Worm (Caenorhabditis elegans): Measurements from ENCODE around the gene K07C11.7.

The K07C11.7 gene

DNA sequence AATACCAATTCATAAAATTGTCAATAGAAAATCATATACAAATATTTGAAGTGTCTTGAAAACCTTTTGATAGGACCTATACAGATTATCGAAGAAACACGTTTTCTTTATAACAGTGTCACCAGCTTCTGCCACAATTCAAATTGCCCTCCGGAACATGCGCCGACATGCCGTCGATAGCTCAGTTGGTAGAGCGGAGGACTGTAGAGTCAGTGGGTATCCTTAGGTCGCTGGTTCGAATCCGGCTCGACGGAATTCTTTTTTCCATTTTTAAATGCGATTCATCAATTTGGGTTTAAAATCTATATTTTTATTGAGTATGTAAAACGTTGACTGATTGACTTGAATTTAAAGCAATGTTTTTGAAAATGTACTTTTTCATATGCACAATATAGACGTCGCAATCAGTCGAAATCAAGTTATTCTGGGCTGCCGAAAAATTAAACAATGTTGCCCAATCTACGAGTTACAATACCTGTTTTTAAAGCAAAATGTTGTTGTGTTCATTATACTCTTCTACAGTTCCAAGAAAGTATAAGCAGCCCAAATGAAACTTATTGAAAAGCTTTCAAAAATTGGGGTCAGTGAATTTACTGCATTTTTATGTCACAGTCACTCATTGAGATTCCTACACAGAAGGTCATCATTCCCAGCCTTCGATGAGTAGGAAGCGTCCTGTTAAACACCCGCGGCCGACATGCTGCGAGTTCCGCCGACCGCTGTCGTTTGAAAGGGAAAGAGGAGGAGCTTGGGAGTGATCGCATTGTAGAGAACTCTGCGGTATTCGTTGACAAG lies 33.7 kb upstream of the K07C11.7 start (continued):
- TF ChIP-seq aha-1 (tag; optimal IDR thresholded peaks at IDR 0.05) = peak; percentile 24
- peak; percentile 67 for TF ChIP-seq dsc-1 (tag; optimal IDR thresholded peaks at IDR 0.05)
- peak; percentile 90 for TF ChIP-seq ama-1 (optimal IDR thresholded peaks at IDR 0.05)
- TF ChIP-seq unc-130 (tag; optimal IDR thresholded peaks at IDR 0.05) = no peak
- peak in 1 of 2 experiments; percentile 62 for TF ChIP-seq lin-35 (GFP tag; optimal IDR thresholded peaks at IDR 0.05)
- peak; percentile 54 for TF ChIP-seq hpl-2 (GFP tag; optimal IDR thresholded peaks at IDR 0.05)
- peak in 2 of 3 experiments; percentile 19 to 24 for TF ChIP-seq dpl-1 (GFP tag; optimal IDR thresholded peaks at IDR 0.05)
- TF ChIP-seq elt-3 (tag; optimal IDR thresholded peaks at IDR 0.05) = peak in 3 of 6 experiments; percentile 50 to 76 (median 67)
- TF ChIP-seq egl-27 (tag; optimal IDR thresholded peaks at IDR 0.05) = no peak
- no peak for TF ChIP-seq fkh-10 (GFP tag; optimal IDR thresholded peaks at IDR 0.05)
- peak; percentile 99 for TF ChIP-seq snpc-4 (tag; optimal IDR thresholded peaks at IDR 0.05)
- no peak for TF ChIP-seq sptf-1 (tag; optimal IDR thresholded peaks at IDR 0.05)
- TF ChIP-seq C16A3.4 (tag; optimal IDR thresholded peaks at IDR 0.05) = peak; percentile 13
- peak; percentile 18 to 70 for TF ChIP-seq lsy-2 (tag; optimal IDR thresholded peaks at IDR 0.05)
- peak; percentile 23 for TF ChIP-seq lir-3 (tag; optimal IDR thresholded peaks at IDR 0.05; ENCODE audit: poor library complexity)
- peak; percentile 73 for TF ChIP-seq aly-2 (tag; optimal IDR thresholded peaks at IDR 0.05)
- TF ChIP-seq pqm-1 (tag; optimal IDR thresholded peaks at IDR 0.05) = no peak
- TF ChIP-seq nhr-84 (tag; optimal IDR thresholded peaks at IDR 0.05) = no peak
- 0 out of 2 replicates have a peak, but pooled peaks have one; percentile 26 for TF ChIP-seq mab-9 (GFP tag; IDR thresholded peaks at IDR 0.05)
- TF ChIP-seq nhr-237 (tag; optimal IDR thresholded peaks at IDR 0.05) = no peak
- TF ChIP-seq hlh-4 (tag; optimal IDR thresholded peaks at IDR 0.05) = no peak
- peak; percentile 61 for TF ChIP-seq lin-13 (GFP tag; optimal IDR thresholded peaks at IDR 0.05)
- peak; percentile 58 for TF ChIP-seq zip-4 (GFP tag; optimal IDR thresholded peaks at IDR 0.05)
- TF ChIP-seq unc-86 (tag; optimal IDR thresholded peaks at IDR 0.05) = no peak
- peak; percentile 38 to 66 for TF ChIP-seq efl-1 (optimal IDR thresholded peaks at IDR 0.05)
- peak in 1 of 2 experiments; percentile 97 for TF ChIP-seq efl-1 (GFP tag; optimal IDR thresholded peaks at IDR 0.05 in 1 of 2)
- peak; percentile 34 for TF ChIP-seq sup-37 (GFP tag; optimal IDR thresholded peaks at IDR 0.05)
- no peak for TF ChIP-seq nhr-12 (tag; optimal IDR thresholded peaks at IDR 0.05)
- TF ChIP-seq unc-30 (tag; optimal IDR thresholded peaks at IDR 0.05) = no peak

DNA sequence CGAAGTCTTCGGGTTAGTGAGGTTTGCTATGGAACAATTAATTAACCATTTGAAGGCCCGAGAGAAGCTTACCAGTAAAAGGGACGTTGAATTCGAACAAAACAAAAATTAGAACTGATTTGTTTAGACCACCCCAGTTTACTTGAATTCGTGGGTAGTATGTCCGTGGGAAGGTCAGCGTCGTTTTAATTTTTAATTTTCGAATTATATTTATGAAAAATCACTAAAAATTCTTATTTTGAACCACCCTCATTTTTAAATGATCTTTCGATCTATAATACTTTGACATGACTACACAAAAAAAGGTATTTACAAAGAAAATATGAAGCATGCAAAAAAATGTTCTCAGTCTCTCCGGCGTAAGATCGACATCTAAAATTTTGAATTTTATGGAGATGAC lies 31.7 kb upstream of the K07C11.7 start, which contains the start of gene C16D9.5:
Gene C16D9.5 (minus strand): TSS at position 101 of the 400 bp plus-strand sequence.
- TF ChIP-seq isw-1 (GFP tag; IDR thresholded peaks at IDR 0.05) (no peak), ceh-88 (GFP tag; IDR thresholded peaks at IDR 0.05) (no peak), hpl-2 (GFP tag; optimal IDR thresholded peaks at IDR 0.05) (no peak), fkh-4 (tag; optimal IDR thresholded peaks at IDR 0.05; ENCODE audit: borderline replicate concordance) (no peak), fkh-10 (GFP tag; optimal IDR thresholded peaks at IDR 0.05) (no peak), unc-62 (GFP tag; optimal IDR thresholded peaks at IDR 0.05) (no peak), lin-13 (GFP tag; optimal IDR thresholded peaks at IDR 0.05) (no peak)

DNA sequence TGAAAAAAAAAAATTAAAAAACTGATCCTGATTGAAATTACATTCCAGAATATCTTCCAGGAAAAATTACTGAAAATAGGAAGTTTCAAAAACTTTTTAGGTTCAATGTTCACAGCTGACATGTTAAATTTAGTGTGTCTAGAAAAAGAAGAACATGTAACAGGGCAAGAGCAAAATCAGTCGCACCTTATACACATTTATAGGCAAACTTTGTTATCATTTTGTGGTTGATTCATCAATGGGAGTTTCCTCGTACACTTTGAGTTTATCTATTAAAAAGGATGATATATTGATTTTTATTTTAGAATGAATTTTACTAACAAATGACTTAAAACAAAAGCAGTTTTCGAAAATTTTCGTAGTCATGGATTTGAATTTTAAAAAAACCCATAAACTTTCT lies 29.4 kb upstream of the K07C11.7 start:
- no peak for TF ChIP-seq pax-3 (tag; optimal IDR thresholded peaks at IDR 0.05)
- TF ChIP-seq dpl-1 (GFP tag; optimal IDR thresholded peaks at IDR 0.05) = no peak
- no peak for TF ChIP-seq C16A3.4 (tag; optimal IDR thresholded peaks at IDR 0.05)
- TF ChIP-seq elt-2 (tag; optimal IDR thresholded peaks at IDR 0.05) = peak; percentile 45
- no peak for TF ChIP-seq ets-5 (GFP tag; IDR thresholded peaks at IDR 0.05)
- no peak for TF ChIP-seq jun-1 (tag; optimal IDR thresholded peaks at IDR 0.05)
- TF ChIP-seq xbp-1 (tag; optimal IDR thresholded peaks at IDR 0.05) = no peak
- no peak for TF ChIP-seq swsn-7 (tag; optimal IDR thresholded peaks at IDR 0.05)

All from whole organism, L1 larva.